Worm (Caenorhabditis elegans): ENCODE measurements around the gene T03E6.8.

- no peak for TF ChIP-seq dao-5 (tag; optimal IDR thresholded peaks at IDR 0.05)
- TF ChIP-seq him-1 (tag; optimal IDR thresholded peaks at IDR 0.05): no peak
- TF ChIP-seq W03F9.2 (tag; optimal IDR thresholded peaks at IDR 0.05): no peak
These were observed 5.5 kb upstream of the T03E6.8 start for ce11 chrV:16608478-16608877.
